Worm (Caenorhabditis elegans) whole organism, L2 larva: ENCODE data around the gene T01B7.9.

Experiments
- R02D3.7 ChIP-seq: fragments of 150-350 bp; optimal IDR thresholded peaks from 2 replicates; lab custom pipeline; 2014; ENCODE audit warnings: missing biosample characterization, missing genetic modification characterization
- Y55F3AM.14 ChIP-seq: fragments of 200-800 bp; sonication (Bioruptor generic); optimal IDR thresholded peaks from 2 replicates; lab custom pipeline; 2018; ENCODE audit warnings: mild to moderate bottlenecking, missing genetic modification characterization, missing compliant biosample characterization
- alr-1 ChIP-seq: fragments of 150-350 bp; optimal IDR thresholded peaks from 2 replicates; lab custom pipeline; 2014; ENCODE audit warnings: missing biosample characterization, missing genetic modification characterization
- aly-2 ChIP-seq: fragments of 150-350 bp; optimal IDR thresholded peaks from 2 replicates; lab custom pipeline; 2014; ENCODE audit warnings: missing biosample characterization, missing genetic modification characterization
- ama-1 ChIP-seq: fragments of 150-350 bp; optimal IDR thresholded peaks from 2 replicates; lab custom pipeline; 2018; ENCODE audit warnings: inconsistent platforms
- blmp-1 ChIP-seq: sonication (generic microtip); optimal IDR thresholded peaks from 2 replicates; lab custom pipeline; 2017; ENCODE audit warnings: missing genetic modification characterization, mild to moderate bottlenecking, missing compliant biosample characterization, antibody characterized with exemption, moderate library complexity; ENCODE audit not compliant: insufficient read depth
- ceh-16 ChIP-seq: fragments of 150-350 bp; optimal IDR thresholded peaks from 2 replicates; lab custom pipeline; 2014; ENCODE audit warnings: missing biosample characterization, missing genetic modification characterization
- ceh-82 ChIP-seq: fragments of 150-350 bp; optimal IDR thresholded peaks from 2 replicates; lab custom pipeline; 2014; ENCODE audit warnings: missing biosample characterization, missing genetic modification characterization
- egl-27 ChIP-seq: sonication (generic microtip); optimal IDR thresholded peaks from 3 replicates; lab custom pipeline; 2017; ENCODE audit warnings: missing biosample characterization, missing genetic modification reagents, missing genetic modification characterization
- elt-1 ChIP-seq: fragments of 150-350 bp; optimal IDR thresholded peaks from 2 replicates; lab custom pipeline; 2014; ENCODE audit warnings: missing biosample characterization, missing genetic modification characterization
- elt-3 ChIP-seq: sonication (generic microtip); optimal IDR thresholded peaks from 2 replicates; lab custom pipeline; 2017; ENCODE audit warnings: missing biosample characterization, missing genetic modification characterization
- fos-1 ChIP-seq: fragments of 150-350 bp; optimal IDR thresholded peaks from 2 replicates; lab custom pipeline; 2014; ENCODE audit warnings: missing biosample characterization, missing genetic modification characterization
- lin-11 ChIP-seq: fragments of 150-350 bp; sonication (generic microtip); optimal IDR thresholded peaks from 2 replicates; lab custom pipeline; 2014; ENCODE audit warnings: missing biosample characterization, missing genetic modification characterization, inconsistent platforms, mixed read lengths
- lin-13 ChIP-seq: fragments of 150-350 bp; optimal IDR thresholded peaks from 2 replicates; lab custom pipeline; 2014; ENCODE audit warnings: missing biosample characterization, missing genetic modification reagents, missing genetic modification characterization
- lsy-2 ChIP-seq, 2 experiments: fragments of 150-350 bp in 1 of 2; sonication (generic microtip) in 1 of 2; optimal IDR thresholded peaks; 2 replicates each; lab custom pipeline; 2014 to 2017; ENCODE audit warnings: missing biosample characterization in 2 of 2, missing genetic modification characterization in 2 of 2
- mbf-1 ChIP-seq: sonication (generic microtip); optimal IDR thresholded peaks from 2 replicates; lab custom pipeline; 2017; ENCODE audit warnings: missing biosample characterization, missing genetic modification characterization
- mdl-1 ChIP-seq, 2 experiments: fragments of 150-350 bp in 1 of 2; sonication (generic microtip) in 1 of 2; optimal IDR thresholded peaks; 2 replicates each; lab custom pipeline; 2017; ENCODE audit warnings: missing biosample characterization in 2 of 2, missing genetic modification characterization in 2 of 2
- nhr-11 ChIP-seq: fragments of 150-350 bp; optimal IDR thresholded peaks from 2 replicates; lab custom pipeline; 2014; ENCODE audit warnings: missing biosample characterization, missing genetic modification characterization
- nhr-12 ChIP-seq: fragments of 150-350 bp; optimal IDR thresholded peaks from 2 replicates; lab custom pipeline; 2014; ENCODE audit warnings: missing biosample characterization, missing genetic modification characterization
- nhr-129 ChIP-seq: fragments of 150-350 bp; optimal IDR thresholded peaks from 2 replicates; lab custom pipeline; 2014; ENCODE audit warnings: missing biosample characterization, missing genetic modification characterization
- nhr-21 ChIP-seq: fragments of 150-350 bp; optimal IDR thresholded peaks from 2 replicates; lab custom pipeline; 2014; ENCODE audit warnings: missing biosample characterization, missing genetic modification characterization
- nhr-23 ChIP-seq: fragments of 150-350 bp; optimal IDR thresholded peaks from 2 replicates; lab custom pipeline; 2014; ENCODE audit warnings: missing biosample characterization, missing genetic modification reagents, missing genetic modification characterization
- nhr-237 ChIP-seq: fragments of 150-350 bp; optimal IDR thresholded peaks from 2 replicates; lab custom pipeline; 2014; ENCODE audit warnings: missing biosample characterization, missing genetic modification characterization
- nhr-25 ChIP-seq: fragments of 150-350 bp; sonication (generic microtip); optimal IDR thresholded peaks from 3 replicates; lab custom pipeline; 2014; ENCODE audit warnings: missing biosample characterization, missing genetic modification characterization
- nhr-77 ChIP-seq: fragments of 150-350 bp; optimal IDR thresholded peaks from 2 replicates; lab custom pipeline; 2014; ENCODE audit warnings: missing biosample characterization, missing genetic modification characterization
- sem-4 ChIP-seq: fragments of 150-350 bp; optimal IDR thresholded peaks from 2 replicates; lab custom pipeline; 2014; ENCODE audit warnings: missing biosample characterization, missing genetic modification reagents, missing genetic modification characterization
- skn-1 ChIP-seq: sonication (generic microtip); optimal IDR thresholded peaks from 2 replicates; lab custom pipeline; 2017; ENCODE audit warnings: missing biosample characterization, missing genetic modification characterization
- sma-3 ChIP-seq: sonication (generic microtip); optimal IDR thresholded peaks from 2 replicates; lab custom pipeline; 2016; ENCODE audit warnings: missing genetic modification reagents, missing genetic modification characterization, missing compliant biosample characterization
- sma-9 ChIP-seq, 2 experiments: fragments of 150-350 bp in 1 of 2; sonication (generic microtip) in 1 of 2; optimal IDR thresholded peaks; 2 replicates each; lab custom pipeline; 2014 to 2016; ENCODE audit warnings: missing genetic modification characterization in 2 of 2, mild to moderate bottlenecking in 1 of 2, missing biosample characterization in 1 of 2, missing compliant biosample characterization in 1 of 2, missing genetic modification reagents in 1 of 2, moderate library complexity in 1 of 2
- snpc-4 ChIP-seq: fragments of 150-350 bp; optimal IDR thresholded peaks from 2 replicates; lab custom pipeline; 2014; ENCODE audit warnings: missing biosample characterization, missing genetic modification characterization
- unc-39 ChIP-seq: fragments of 150-350 bp; optimal IDR thresholded peaks from 2 replicates; lab custom pipeline; 2014; ENCODE audit warnings: missing biosample characterization, missing genetic modification characterization
- unc-55 ChIP-seq: fragments of 150-350 bp; sonication (generic microtip); optimal IDR thresholded peaks from 3 replicates; lab custom pipeline; 2014; ENCODE audit warnings: missing biosample characterization, missing genetic modification reagents, missing genetic modification characterization
- unc-62 ChIP-seq: fragments of 150-350 bp; optimal IDR thresholded peaks from 2 replicates; lab custom pipeline; 2014; ENCODE audit warnings: missing biosample characterization, missing genetic modification reagents, missing genetic modification characterization
- zag-1 ChIP-seq: fragments of 150-350 bp; optimal IDR thresholded peaks from 2 replicates; lab custom pipeline; 2014; ENCODE audit warnings: missing biosample characterization, missing genetic modification characterization
- ztf-1 ChIP-seq: fragments of 200-800 bp; sonication (Bioruptor generic); conservative IDR thresholded peaks from 2 replicates; pipeline ENCODE4 v1.3.6; 2022; ENCODE audit warnings: missing genetic modification characterization, missing compliant biosample characterization
- ztf-11 ChIP-seq: sonication (generic microtip); optimal IDR thresholded peaks from 2 replicates; lab custom pipeline; 2017; ENCODE audit warnings: missing biosample characterization, missing genetic modification characterization
- ztf-4 ChIP-seq: fragments of 150-350 bp; optimal IDR thresholded peaks from 2 replicates; lab custom pipeline; 2014; ENCODE audit warnings: missing biosample characterization, missing genetic modification characterization

The T01B7.9 gene

ce11 chrII:8765131-8765530 lies 38.5 kb upstream of the T01B7.9 start:
- TF ChIP-seq lin-13 (GFP tag; lab: Kevin White, UChicago) = no peak
- TF ChIP-seq aly-2 (tag; lab: Kevin White, UChicago) = no peak
- TF ChIP-seq sma-9 (GFP tag; optimal IDR thresholded peaks at IDR 0.05; lab: Kevin White, UChicago) = peak; percentile 96
- no peak for TF ChIP-seq sma-9 (tag; optimal IDR thresholded peaks at IDR 0.05; lab: Kevin White, UChicago)
- peak; percentile 2 for TF ChIP-seq nhr-129 (tag; lab: Kevin White, UChicago)
- no peak for TF ChIP-seq elt-1
- no peak for TF ChIP-seq nhr-23 (tag; lab: Kevin White, UChicago)
- TF ChIP-seq nhr-25 (tag; lab: Kevin White, UChicago) = peak; percentile 70
- TF ChIP-seq mdl-1 (tag; optimal IDR thresholded peaks at IDR 0.05; lab: Kevin White, UChicago) = peak; percentile 35 to 69
- no peak for TF ChIP-seq ztf-1 (GFP tag; lab: Robert Waterston, UW)
- peak; percentile 31 for TF ChIP-seq nhr-21
- TF ChIP-seq ceh-82 (tag; lab: Kevin White, UChicago) = no peak
- no peak for TF ChIP-seq R02D3.7 (tag; lab: Kevin White, UChicago)
- TF ChIP-seq lin-11 (tag; lab: Kevin White, UChicago) = no peak
- no peak for TF ChIP-seq nhr-12 (tag; lab: Kevin White, UChicago)
- TF ChIP-seq ama-1 (lab: Kevin White, UChicago) = no peak
- TF ChIP-seq egl-27 (tag; lab: Kevin White, UChicago) = no peak
- no peak for TF ChIP-seq mbf-1 (tag; lab: Kevin White, UChicago)
- no peak for TF ChIP-seq skn-1 (tag; lab: Kevin White, UChicago)
- no peak for TF ChIP-seq zag-1
- no peak for TF ChIP-seq lsy-2 (tag; optimal IDR thresholded peaks at IDR 0.05; lab: Kevin White, UChicago)
- no peak for TF ChIP-seq nhr-237 (tag; lab: Kevin White, UChicago)
- peak; percentile 3 for TF ChIP-seq fos-1 (tag; lab: Kevin White, UChicago)
- no peak for TF ChIP-seq unc-39
- TF ChIP-seq ztf-11 (tag; lab: Kevin White, UChicago) = no peak
- peak; percentile 42 for TF ChIP-seq blmp-1 (tag; lab: Kevin White, UChicago)
- TF ChIP-seq alr-1 = no peak
- no peak for TF ChIP-seq elt-3 (tag; lab: Kevin White, UChicago)
- no peak for TF ChIP-seq snpc-4
- no peak for TF ChIP-seq ztf-4 (tag; lab: Kevin White, UChicago)
- TF ChIP-seq sem-4 = no peak
- no peak for TF ChIP-seq unc-62 (GFP tag; lab: Kevin White, UChicago)
- TF ChIP-seq sma-3 (GFP tag; lab: Kevin White, UChicago) = peak; percentile 90
- TF ChIP-seq unc-55 (GFP tag; lab: Kevin White, UChicago) = no peak

ce11 chrII:8764332-8764731 lies 37.7 kb upstream of the T01B7.9 start:
- TF ChIP-seq ztf-4 (tag; lab: Kevin White, UChicago) (no peak), sma-9 (GFP tag; optimal IDR thresholded peaks at IDR 0.05; lab: Kevin White, UChicago) (peak; percentile 3), sma-9 (tag; optimal IDR thresholded peaks at IDR 0.05; lab: Kevin White, UChicago) (no peak)

ce11 chrII:8763367-8763766 lies 36.8 kb upstream of the T01B7.9 start:
- no peak for TF ChIP-seq skn-1 (tag; lab: Kevin White, UChicago)
- TF ChIP-seq Y55F3AM.14 = no peak
- no peak for TF ChIP-seq sma-3 (GFP tag; lab: Kevin White, UChicago)
- TF ChIP-seq snpc-4 = no peak
- no peak for TF ChIP-seq unc-62 (GFP tag; lab: Kevin White, UChicago)
- no peak for TF ChIP-seq ceh-16
- no peak for TF ChIP-seq nhr-11 (tag; lab: Kevin White, UChicago)
- TF ChIP-seq nhr-12 (tag; lab: Kevin White, UChicago) = no peak
- TF ChIP-seq lsy-2 (tag; optimal IDR thresholded peaks at IDR 0.05; lab: Kevin White, UChicago) = no peak
- no peak for TF ChIP-seq nhr-77 (tag; lab: Kevin White, UChicago)

- TF ChIP-seq alr-1 (no peak), fos-1 (tag; lab: Kevin White, UChicago) (peak; percentile 63)
Observed at ce11 chrII:8761739-8762138, 35.1 kb upstream of the T01B7.9 start.
